Worm (Caenorhabditis elegans) whole organism, young adult: ENCODE results near the gene dss-1.

Source experiments
- B0019.2 ChIP-seq: fragments of 200-800 bp; sonication (Bioruptor generic); conservative IDR thresholded peaks from 2 replicates; pipeline ENCODE4 v1.3.6; 2022; ENCODE audit warnings: missing genetic modification reagents, missing genetic modification characterization, missing compliant biosample characterization
- B0035.1 ChIP-seq: sonication (generic microtip); optimal IDR thresholded peaks from 2 replicates; lab custom pipeline; 2016; ENCODE audit warnings: missing genetic modification characterization, mild to moderate bottlenecking, missing compliant biosample characterization, missing genotype, missing genetic modification reagents
- B0261.1 ChIP-seq: sonication (generic microtip); optimal IDR thresholded peaks from 2 replicates; lab custom pipeline; 2016; ENCODE audit warnings: mild to moderate bottlenecking, missing genetic modification characterization, moderate library complexity, missing compliant biosample characterization
- C17E4.6 ChIP-seq: fragments of 200-800 bp; sonication (Bioruptor generic); IDR thresholded peaks from 2 replicates; pipeline ENCODE4 v1.3.6; 2022; ENCODE audit warnings: missing genetic modification reagents, missing genetic modification characterization, missing compliant biosample characterization
- F37B4.10 ChIP-seq: fragments of 200-800 bp; sonication (Bioruptor generic); IDR thresholded peaks from 2 replicates; pipeline ENCODE4 v1.3.6; 2022; ENCODE audit warnings: missing genetic modification characterization, missing compliant biosample characterization
- F39B2.1 ChIP-seq: fragments of 200-800 bp; sonication (Bioruptor generic); IDR thresholded peaks from 2 replicates; pipeline ENCODE4 v1.3.6; 2022; ENCODE audit warnings: missing genetic modification reagents, missing genetic modification characterization, missing compliant biosample characterization
- F49E8.2 ChIP-seq: sonication (generic microtip); optimal IDR thresholded peaks from 3 replicates; lab custom pipeline; 2017; ENCODE audit warnings: missing genetic modification characterization, mild to moderate bottlenecking, missing compliant biosample characterization, antibody characterized with exemption, moderate library complexity; ENCODE audit not compliant: insufficient read depth
- K12H6.12 ChIP-seq: fragments of 200-800 bp; sonication (Bioruptor generic); optimal IDR thresholded peaks from 2 replicates; lab custom pipeline; 2018; ENCODE audit warnings: mild to moderate bottlenecking, missing genetic modification characterization, missing compliant biosample characterization
- T26A5.8 ChIP-seq: sonication (generic microtip); optimal IDR thresholded peaks from 2 replicates; lab custom pipeline; 2016; ENCODE audit warnings: missing genetic modification characterization, missing compliant biosample characterization
- Y95B8A.8 ChIP-seq: fragments of 200-800 bp; sonication (Bioruptor generic); IDR thresholded peaks from 2 replicates; pipeline ENCODE4 v1.3.6; 2022; ENCODE audit warnings: missing genetic modification reagents, missing genetic modification characterization, missing compliant biosample characterization
- akir-1 ChIP-seq: fragments of 200-800 bp; sonication (Bioruptor generic); optimal IDR thresholded peaks from 2 replicates; lab custom pipeline; 2018; ENCODE audit warnings: mild to moderate bottlenecking, missing genetic modification characterization, moderate library complexity, missing compliant biosample characterization
- ama-1 ChIP-seq, 3 experiments: fragments of 150-350 bp in 1 of 3; sonication (generic microtip) in 2 of 3; optimal IDR thresholded peaks; 2 replicates each; lab custom pipeline; 2014 to 2018; ENCODE audit warnings: missing biosample characterization in 2 of 3, missing genetic modification characterization in 2 of 3, missing genetic modification reagents in 2 of 3
- athp-1 ChIP-seq: sonication (generic microtip); optimal IDR thresholded peaks from 2 replicates; lab custom pipeline; 2017; ENCODE audit warnings: mild to moderate bottlenecking, missing genetic modification characterization, missing compliant biosample characterization
- ceh-40 ChIP-seq: fragments of 200-800 bp; sonication (Bioruptor generic); IDR thresholded peaks from 2 replicates; pipeline ENCODE4 v1.3.6; 2022; ENCODE audit warnings: missing genetic modification characterization, missing compliant biosample characterization
- ceh-79 ChIP-seq: sonication (generic microtip); optimal IDR thresholded peaks from 2 replicates; lab custom pipeline; 2017; ENCODE audit warnings: mild to moderate bottlenecking, missing genetic modification characterization, missing compliant biosample characterization
- ceh-91 ChIP-seq: fragments of 200-800 bp; sonication (Bioruptor generic); IDR thresholded peaks from 2 replicates; pipeline ENCODE4 v1.3.6; 2022; ENCODE audit warnings: missing genetic modification reagents, missing genetic modification characterization, missing compliant biosample characterization
- chd-7 ChIP-seq: sonication (generic microtip); optimal IDR thresholded peaks from 2 replicates; lab custom pipeline; 2016; ENCODE audit warnings: mild to moderate bottlenecking, missing genetic modification characterization, moderate library complexity, missing compliant biosample characterization
- die-1 ChIP-seq: sonication (generic microtip); optimal IDR thresholded peaks from 2 replicates; lab custom pipeline; 2016; ENCODE audit warnings: missing genotype, mild to moderate bottlenecking, missing genetic modification characterization, missing compliant biosample characterization
- ets-4 ChIP-seq: fragments of 200-800 bp; sonication (Bioruptor generic); optimal IDR thresholded peaks from 2 replicates; lab custom pipeline; 2018; ENCODE audit warnings: mild to moderate bottlenecking, missing genetic modification characterization, missing compliant biosample characterization
- fkh-3 ChIP-seq: sonication (generic microtip); optimal IDR thresholded peaks from 2 replicates; lab custom pipeline; 2016; ENCODE audit warnings: mild to moderate bottlenecking, missing genetic modification characterization, missing compliant biosample characterization
- gei-17 ChIP-seq: fragments of 200-800 bp; sonication (Bioruptor generic); optimal IDR thresholded peaks from 2 replicates; lab custom pipeline; 2018; ENCODE audit warnings: mild to moderate bottlenecking, missing genetic modification characterization, missing compliant biosample characterization
- him-1 ChIP-seq: sonication (generic microtip); optimal IDR thresholded peaks from 2 replicates; lab custom pipeline; 2016; ENCODE audit warnings: missing genotype, missing genetic modification reagents, missing genetic modification characterization, missing compliant biosample characterization
- hmg-20 ChIP-seq: fragments of 200-800 bp; sonication (Bioruptor generic); IDR thresholded peaks from 2 replicates; pipeline ENCODE4 v1.3.6; 2022; ENCODE audit warnings: missing genetic modification reagents, missing genetic modification characterization, missing compliant biosample characterization
- hrde-1 ChIP-seq: sonication (generic microtip); optimal IDR thresholded peaks from 2 replicates; lab custom pipeline; 2016; ENCODE audit warnings: missing genetic modification characterization, mild to moderate bottlenecking, missing compliant biosample characterization, moderate library complexity, missing genotype, missing genetic modification reagents, borderline replicate concordance
- lag-1 ChIP-seq: fragments of 200-800 bp; sonication (Bioruptor generic); IDR thresholded peaks from 2 replicates; pipeline ENCODE4 v1.3.6; 2022; ENCODE audit warnings: missing genetic modification reagents, missing genetic modification characterization, missing compliant biosample characterization
- let-526 ChIP-seq: fragments of 200-800 bp; sonication (Bioruptor generic); IDR thresholded peaks from 2 replicates; pipeline ENCODE4 v1.3.6; 2022; ENCODE audit warnings: missing genetic modification reagents, missing genetic modification characterization, missing compliant biosample characterization
- let-607 ChIP-seq, 2 experiments: fragments of 200-800 bp in 1 of 2; sonication (Bioruptor generic) in 1 of 2; sonication (generic microtip) in 1 of 2; optimal IDR thresholded peaks; 2 replicates each; lab custom pipeline; 2016 to 2018; ENCODE audit warnings: mild to moderate bottlenecking in 2 of 2, missing compliant biosample characterization in 2 of 2, missing genetic modification characterization in 2 of 2, moderate library complexity in 2 of 2, missing genotype in 1 of 2
- lin-26 ChIP-seq: fragments of 200-800 bp; sonication (Bioruptor generic); IDR thresholded peaks from 2 replicates; pipeline ENCODE4 v1.3.6; 2022; ENCODE audit warnings: missing genetic modification reagents, missing genetic modification characterization, missing compliant biosample characterization
- lin-40 ChIP-seq: sonication (generic microtip); optimal IDR thresholded peaks from 2 replicates; lab custom pipeline; 2016; ENCODE audit warnings: missing genetic modification characterization, mild to moderate bottlenecking, missing compliant biosample characterization, missing genotype, missing genetic modification reagents
- madf-10 ChIP-seq: sonication (generic microtip); optimal IDR thresholded peaks from 2 replicates; lab custom pipeline; 2016; ENCODE audit warnings: mild to moderate bottlenecking, missing genetic modification characterization, missing compliant biosample characterization
- madf-3 ChIP-seq: fragments of 200-800 bp; sonication (Bioruptor generic); IDR thresholded peaks from 2 replicates; pipeline ENCODE4 v1.3.6; 2022; ENCODE audit warnings: missing genetic modification reagents, missing genetic modification characterization, missing compliant biosample characterization
- madf-6 ChIP-seq: fragments of 200-800 bp; sonication (Bioruptor generic); IDR thresholded peaks from 2 replicates; pipeline ENCODE4 v1.3.6; 2022; ENCODE audit warnings: missing genetic modification reagents, missing genetic modification characterization, missing compliant biosample characterization
- madf-8 ChIP-seq: fragments of 200-800 bp; sonication (Bioruptor generic); conservative IDR thresholded peaks from 2 replicates; pipeline ENCODE4 v1.3.6; 2022; ENCODE audit warnings: missing genetic modification reagents, missing genetic modification characterization, missing compliant biosample characterization
- mel-28 ChIP-seq: sonication (generic microtip); optimal IDR thresholded peaks from 2 replicates; lab custom pipeline; 2016; ENCODE audit warnings: borderline replicate concordance, mild to moderate bottlenecking, missing genetic modification characterization, missing compliant biosample characterization
- mes-4 ChIP-seq: sonication (generic microtip); optimal IDR thresholded peaks from 2 replicates; lab custom pipeline; 2016; ENCODE audit warnings: missing genotype, missing genetic modification characterization, missing compliant biosample characterization
- mxl-1 ChIP-seq: sonication (generic microtip); optimal IDR thresholded peaks from 2 replicates; lab custom pipeline; 2016; ENCODE audit warnings: missing genetic modification characterization, missing compliant biosample characterization
- nfya-2 ChIP-seq: fragments of 200-800 bp; sonication (Bioruptor generic); IDR thresholded peaks from 2 replicates; pipeline ENCODE4 v1.3.6; 2022; ENCODE audit warnings: missing genetic modification reagents, missing genetic modification characterization, missing compliant biosample characterization
- rcor-1 ChIP-seq: fragments of 200-800 bp; sonication (Bioruptor generic); IDR thresholded peaks from 2 replicates; pipeline ENCODE4 v1.3.6; 2022; ENCODE audit warnings: missing genetic modification reagents, missing genetic modification characterization, missing compliant biosample characterization
- rpc-1 ChIP-seq, 2 experiments: fragments of 150-350 bp in 1 of 2; sonication (generic microtip) in 1 of 2; optimal IDR thresholded peaks; 2 replicates each; lab custom pipeline; 2014 to 2018; ENCODE audit warnings: missing biosample characterization in 1 of 2, missing genetic modification characterization in 1 of 2, missing genetic modification reagents in 1 of 2, missing genotype in 1 of 2
- snpc-4 ChIP-seq, 5 experiments: fragments of 150-350 bp in 1 of 5; sonication (generic microtip) in 4 of 5; optimal IDR thresholded peaks; 2 replicates each; lab custom pipeline; 2014 to 2018; ENCODE audit warnings: missing genetic modification characterization in 5 of 5, missing biosample characterization in 3 of 5, antibody characterized with exemption in 2 of 5, mild to moderate bottlenecking in 2 of 5, missing compliant biosample characterization in 2 of 5, missing genotype in 2 of 5, moderate library complexity in 2 of 5, missing genetic modification reagents in 1 of 5
- sptf-2 ChIP-seq: fragments of 200-800 bp; sonication (Bioruptor generic); optimal IDR thresholded peaks from 2 replicates; lab custom pipeline; 2018; ENCODE audit warnings: mild to moderate bottlenecking, missing genetic modification characterization, missing compliant biosample characterization
- tbp1 ChIP-seq: fragments of 200-800 bp; sonication (Bioruptor generic); optimal IDR thresholded peaks from 2 replicates; lab custom pipeline; 2018; ENCODE audit warnings: mild to moderate bottlenecking, missing genetic modification characterization, missing compliant biosample characterization
- xnd-1 ChIP-seq: sonication (generic microtip); optimal IDR thresholded peaks from 2 replicates; lab custom pipeline; 2016; ENCODE audit warnings: missing genotype, missing genetic modification reagents, missing genetic modification characterization, missing compliant biosample characterization
- zfh-2 ChIP-seq: fragments of 200-800 bp; sonication (Bioruptor generic); conservative IDR thresholded peaks from 2 replicates; pipeline ENCODE4 v1.3.6; 2022; ENCODE audit warnings: missing genetic modification reagents, missing genetic modification characterization, missing compliant biosample characterization
- ztf-22 ChIP-seq: fragments of 200-800 bp; sonication (Bioruptor generic); optimal IDR thresholded peaks from 2 replicates; lab custom pipeline; 2018; ENCODE audit warnings: mild to moderate bottlenecking, missing genetic modification characterization, moderate library complexity, missing compliant biosample characterization
- ztf-3 ChIP-seq: fragments of 200-800 bp; sonication (Bioruptor generic); optimal IDR thresholded peaks from 2 replicates; lab custom pipeline; 2018; ENCODE audit warnings: mild to moderate bottlenecking, missing genetic modification characterization, missing compliant biosample characterization
- ztf-6 ChIP-seq: fragments of 200-800 bp; sonication (Bioruptor generic); IDR thresholded peaks from 2 replicates; pipeline ENCODE4 v1.3.6; 2022; ENCODE audit warnings: missing genetic modification reagents, missing genetic modification characterization, missing compliant biosample characterization

Gene dss-1

DNA sequence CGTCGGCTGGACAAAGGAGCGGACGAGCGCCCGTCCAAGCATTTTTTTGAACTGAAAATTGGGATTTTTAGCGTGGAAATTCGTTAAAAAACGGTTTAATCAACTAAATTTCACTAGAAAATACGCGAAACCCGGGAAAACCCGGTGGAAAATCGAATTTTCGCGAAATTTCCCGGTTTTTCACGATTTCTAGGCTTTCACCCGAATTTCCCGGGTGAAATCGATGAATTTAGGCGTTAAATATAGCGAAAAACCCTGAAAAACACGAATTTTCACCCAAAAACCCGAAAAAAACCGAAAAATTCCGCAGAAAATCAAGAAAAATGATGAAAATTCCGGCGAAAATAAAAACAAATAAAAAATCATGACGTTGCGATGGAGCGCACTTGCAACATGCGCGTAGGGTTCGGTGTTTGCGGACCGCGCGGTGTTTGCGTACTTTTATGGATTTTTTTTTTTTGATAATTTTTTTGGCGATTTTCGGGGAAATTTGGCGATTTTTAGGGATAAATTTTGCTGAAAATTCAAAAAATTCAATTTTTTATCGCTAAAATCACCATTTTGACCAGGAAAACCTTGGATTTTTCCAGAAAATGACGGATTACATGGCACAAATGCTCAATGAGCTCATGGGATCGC is 6.0 kb upstream of the dss-1 start, which contains the start of the genes mrpl-45 and Y119D3B.12 (continued):
- no peak for TF ChIP-seq mxl-1 (tag; lab: Kevin White, UChicago)
- TF ChIP-seq hrde-1 (tag; lab: Kevin White, UChicago): no peak
- TF ChIP-seq madf-3 (GFP tag; lab: Robert Waterston, UW): no peak
- peak; percentile 39 for TF ChIP-seq tbp1
- no peak for TF ChIP-seq rpc-1 (optimal IDR thresholded peaks at IDR 0.05; lab: Kevin White, UChicago)
- TF ChIP-seq rpc-1 (tag; optimal IDR thresholded peaks at IDR 0.05; lab: Kevin White, UChicago): no peak
- no peak for TF ChIP-seq Y95B8A.8
- no peak for TF ChIP-seq madf-8
- TF ChIP-seq B0035.1 (tag; lab: Kevin White, UChicago): no peak
- TF ChIP-seq gei-17 (GFP tag; lab: Kevin White, UChicago): peak; percentile 29
- no peak for TF ChIP-seq ceh-40 (GFP tag; lab: Robert Waterston, UW)
- no peak for TF ChIP-seq snpc-4 (GFP tag; optimal IDR thresholded peaks at IDR 0.05; lab: Kevin White, UChicago)
- peak in 1 of 4 experiments; percentile 20 for TF ChIP-seq snpc-4 (tag; optimal IDR thresholded peaks at IDR 0.05; lab: Kevin White, UChicago)
- no peak for TF ChIP-seq ama-1 (optimal IDR thresholded peaks at IDR 0.05; lab: Kevin White, UChicago)
- TF ChIP-seq ama-1 (GFP tag; optimal IDR thresholded peaks at IDR 0.05; lab: Kevin White, UChicago): no peak
- no peak for TF ChIP-seq F37B4.10 (GFP tag; lab: Robert Waterston, UW)
- TF ChIP-seq die-1 (tag; lab: Kevin White, UChicago): no peak
- no peak for TF ChIP-seq ztf-3
- TF ChIP-seq ztf-6: no peak
- TF ChIP-seq mel-28: no peak
- 0 out of 2 replicates have a peak, but pooled peaks have one; percentile 16 for TF ChIP-seq ceh-91
- TF ChIP-seq T26A5.8: no peak
- TF ChIP-seq B0261.1 (tag; lab: Kevin White, UChicago): no peak
- peak; percentile 66 for TF ChIP-seq athp-1
- no peak for TF ChIP-seq akir-1 (GFP tag; lab: Kevin White, UChicago)
- no peak for TF ChIP-seq let-526 (GFP tag; lab: Robert Waterston, UW)
- TF ChIP-seq lag-1 (GFP tag; lab: Robert Waterston, UW): no peak
- no peak for TF ChIP-seq xnd-1
- TF ChIP-seq B0019.2 (GFP tag; lab: Robert Waterston, UW): no peak
- no peak for TF ChIP-seq chd-7 (tag; lab: Kevin White, UChicago)
- peak; percentile 52; the same call in 1 of the 2 replicates for TF ChIP-seq madf-6 (GFP tag; lab: Robert Waterston, UW)
- TF ChIP-seq F39B2.1 (GFP tag; lab: Robert Waterston, UW): no peak
- no peak for TF ChIP-seq let-607 (tag; optimal IDR thresholded peaks at IDR 0.05; lab: Kevin White, UChicago)
- no peak for TF ChIP-seq K12H6.12 (tag; lab: Kevin White, UChicago)
- no peak for TF ChIP-seq nfya-2
- no peak for TF ChIP-seq madf-10 (tag; lab: Kevin White, UChicago)
- TF ChIP-seq him-1 (tag; lab: Kevin White, UChicago): no peak
- no peak for TF ChIP-seq zfh-2
- no peak for TF ChIP-seq sptf-2 (GFP tag; lab: Kevin White, UChicago)
- TF ChIP-seq ets-4 (GFP tag; lab: Kevin White, UChicago): no peak
- no peak for TF ChIP-seq mes-4 (tag; lab: Kevin White, UChicago)
- TF ChIP-seq lin-40: peak; percentile 66
- no peak for TF ChIP-seq lin-26
- TF ChIP-seq F49E8.2: no peak
- no peak for TF ChIP-seq ztf-22 (GFP tag; lab: Kevin White, UChicago)
- TF ChIP-seq C17E4.6 (GFP tag; lab: Robert Waterston, UW): no peak
- no peak for TF ChIP-seq fkh-3 (tag; lab: Kevin White, UChicago)
- no peak for TF ChIP-seq hmg-20
- TF ChIP-seq ceh-79 (tag; lab: Kevin White, UChicago): no peak
- TF ChIP-seq rcor-1: peak; percentile 42
